Worm (Caenorhabditis elegans) whole organism, L4 larva: Measurements from ENCODE around the gene nas-20.
"Not testable (repeated sequence)": the region's sequence is repeated elsewhere in the genome, so short reads cannot be mapped to it uniquely, and the experiment has no call there.

Source experiments
- F49E8.2 ChIP-seq: sonication (generic microtip); optimal IDR thresholded peaks from 2 replicates; lab custom pipeline; 2016; ENCODE audit warnings: missing compliant biosample characterization, mild to moderate bottlenecking, missing genetic modification characterization, borderline replicate concordance
- T26A8.4 ChIP-seq: fragments of 200-800 bp; sonication (Bioruptor generic); IDR thresholded peaks from 2 replicates; pipeline ENCODE4 v1.3.6; 2022; ENCODE audit warnings: missing genetic modification characterization, missing compliant biosample characterization
- Y48G9A.11 ChIP-seq: fragments of 200-800 bp; sonication (Bioruptor generic); IDR thresholded peaks from 2 replicates; pipeline ENCODE4 v1.3.6; 2022; ENCODE audit warnings: missing genetic modification reagents, missing genetic modification characterization, missing compliant biosample characterization
- Y75B8A.6 ChIP-seq: fragments of 200-800 bp; sonication (Bioruptor generic); IDR thresholded peaks from 2 replicates; pipeline ENCODE4 v1.3.6; 2022; ENCODE audit warnings: missing genetic modification reagents, missing genetic modification characterization, missing compliant biosample characterization
- aha-1 ChIP-seq: fragments of 150-350 bp; peaks from one replicate; lab custom pipeline; 2014; ENCODE audit warnings: missing biosample characterization, missing genetic modification characterization
- ceh-20 ChIP-seq: fragments of 200-800 bp; sonication (Bioruptor generic); IDR thresholded peaks from 2 replicates; pipeline ENCODE4 v1.3.6; 2022; ENCODE audit warnings: missing genetic modification reagents, missing genetic modification characterization, missing compliant biosample characterization
- ceh-62 ChIP-seq: sonication (generic microtip); optimal IDR thresholded peaks from 2 replicates; lab custom pipeline; 2017; ENCODE audit warnings: missing biosample characterization, missing genetic modification characterization
- cey-2 ChIP-seq: sonication (generic microtip); optimal IDR thresholded peaks from 3 replicates; lab custom pipeline; 2017; ENCODE audit warnings: missing genetic modification characterization, mild to moderate bottlenecking, missing compliant biosample characterization, antibody characterized with exemption, borderline replicate concordance; ENCODE audit not compliant: insufficient read depth
- ctbp-1 ChIP-seq: fragments of 200-800 bp; sonication (Bioruptor generic); IDR thresholded peaks from 2 replicates; pipeline ENCODE4 v1.3.6; 2022; ENCODE audit warnings: missing genetic modification reagents, missing genetic modification characterization, missing compliant biosample characterization
- dmd-6 ChIP-seq: fragments of 200-800 bp; sonication (Bioruptor generic); IDR thresholded peaks from 2 replicates; pipeline ENCODE4 v1.3.6; 2022; ENCODE audit warnings: missing genetic modification reagents, missing genetic modification characterization, missing compliant biosample characterization
- dpl-1 ChIP-seq: fragments of 150-350 bp; optimal IDR thresholded peaks from 2 replicates; lab custom pipeline; 2014; ENCODE audit warnings: missing biosample characterization, missing genetic modification reagents, missing genetic modification characterization
- duxl-1 ChIP-seq: sonication (generic microtip); optimal IDR thresholded peaks from 2 replicates; lab custom pipeline; 2016; ENCODE audit warnings: mild to moderate bottlenecking, missing genetic modification characterization, moderate library complexity, missing compliant biosample characterization; ENCODE audit not compliant: poor library complexity
- fkh-10 ChIP-seq: fragments of 150-350 bp; optimal IDR thresholded peaks from 2 replicates; lab custom pipeline; 2014; ENCODE audit warnings: missing biosample characterization, missing genetic modification reagents, missing genetic modification characterization
- jun-1 ChIP-seq: fragments of 150-350 bp; optimal IDR thresholded peaks from 2 replicates; lab custom pipeline; 2014; ENCODE audit warnings: missing biosample characterization, missing genetic modification reagents, missing genetic modification characterization
- lin-1 ChIP-seq: fragments of 200-800 bp; sonication (Bioruptor generic); IDR thresholded peaks from 2 replicates; pipeline ENCODE4 v1.3.6; 2022; ENCODE audit warnings: missing genetic modification reagents, missing genetic modification characterization, missing compliant biosample characterization
- lin-29 ChIP-seq: fragments of 200-800 bp; sonication (Bioruptor generic); IDR thresholded peaks from 2 replicates; pipeline ENCODE4 v1.3.6; 2022; ENCODE audit warnings: missing genetic modification reagents, missing genetic modification characterization, missing compliant biosample characterization
- mdl-1 ChIP-seq, 2 experiments: fragments of 150-350 bp in 1 of 2; sonication (generic microtip) in 1 of 2; optimal IDR thresholded peaks; 2 replicates each; lab custom pipeline; 2014 to 2017; ENCODE audit warnings: missing biosample characterization in 2 of 2, missing genetic modification characterization in 2 of 2
- nhr-28 ChIP-seq: fragments of 150-350 bp; optimal IDR thresholded peaks from 2 replicates; lab custom pipeline; 2014; ENCODE audit warnings: missing biosample characterization, missing genetic modification characterization
- nhr-42 ChIP-seq: fragments of 200-800 bp; sonication (Bioruptor generic); IDR thresholded peaks from 2 replicates; pipeline ENCODE4 v1.3.6; 2022; ENCODE audit warnings: missing genetic modification characterization, missing compliant biosample characterization
- sdz-12 ChIP-seq: fragments of 200-800 bp; sonication (Bioruptor generic); optimal IDR thresholded peaks from 2 replicates; lab custom pipeline; 2018; ENCODE audit warnings: mild to moderate bottlenecking, missing genetic modification characterization, missing compliant biosample characterization
- set-16 ChIP-seq: fragments of 200-800 bp; sonication (Bioruptor generic); IDR thresholded peaks from 2 replicates; pipeline ENCODE4 v1.3.6; 2022; ENCODE audit warnings: missing genetic modification reagents, missing genetic modification characterization, missing compliant biosample characterization
- snpc-4 ChIP-seq: fragments of 150-350 bp; optimal IDR thresholded peaks from 2 replicates; lab custom pipeline; 2014; ENCODE audit warnings: missing biosample characterization, missing genetic modification characterization
- spr-3 ChIP-seq: fragments of 200-800 bp; sonication (Bioruptor generic); optimal IDR thresholded peaks from 2 replicates; lab custom pipeline; 2018; ENCODE audit warnings: mild to moderate bottlenecking, missing genetic modification characterization, missing compliant biosample characterization
- tag-97 ChIP-seq: fragments of 200-800 bp; sonication (Bioruptor generic); IDR thresholded peaks from 2 replicates; pipeline ENCODE4 v1.3.6; 2022; ENCODE audit warnings: missing genetic modification characterization, missing compliant biosample characterization
- tra-1 ChIP-seq: fragments of 200-800 bp; sonication (Bioruptor generic); IDR thresholded peaks from 2 replicates; pipeline ENCODE4 v1.3.6; 2022; ENCODE audit warnings: missing genetic modification reagents, missing genetic modification characterization, missing compliant biosample characterization
- unc-130 ChIP-seq: sonication (generic microtip); optimal IDR thresholded peaks from 2 replicates; lab custom pipeline; 2016; ENCODE audit warnings: missing genetic modification reagents, missing genetic modification characterization, missing compliant biosample characterization
- unc-62 ChIP-seq, 3 experiments: fragments of 150-350 bp in 1 of 3; sonication (generic microtip); optimal IDR thresholded peaks in 2 of 3; peaks in 1 of 3; 1 replicate in 1 of 3; 2 replicates in 2 of 3; lab custom pipeline; 2014 to 2017; ENCODE audit warnings: missing biosample characterization in 3 of 3, missing genetic modification characterization in 3 of 3, missing genetic modification reagents in 3 of 3, missing genotype in 1 of 3
- vab-7 ChIP-seq: fragments of 200-800 bp; sonication (Bioruptor generic); IDR thresholded peaks from 2 replicates; pipeline ENCODE4 v1.3.6; 2022; ENCODE audit warnings: missing genetic modification reagents, missing genetic modification characterization, missing compliant biosample characterization
- zip-11 ChIP-seq: fragments of 200-800 bp; sonication (Bioruptor generic); IDR thresholded peaks from 2 replicates; pipeline ENCODE4 v1.3.6; 2022; ENCODE audit warnings: missing genetic modification characterization, missing compliant biosample characterization

The nas-20 gene

ce11 chrV:11486680-11487079, 14.6 kb upstream of the nas-20 start, which contains the start of gene T11F9.10:
TSS of gene T11F9.10 (plus strand) at chrV:11486980.
- TF ChIP-seq ctbp-1 (no peak), snpc-4 (tag; lab: Kevin White, UChicago) (no peak), vab-7 (GFP tag; lab: Robert Waterston, UW) (no peak), jun-1 (tag; lab: Kevin White, UChicago) (no peak), dpl-1 (no peak), ceh-20 (GFP tag; lab: Robert Waterston, UW) (no peak)

DNA sequence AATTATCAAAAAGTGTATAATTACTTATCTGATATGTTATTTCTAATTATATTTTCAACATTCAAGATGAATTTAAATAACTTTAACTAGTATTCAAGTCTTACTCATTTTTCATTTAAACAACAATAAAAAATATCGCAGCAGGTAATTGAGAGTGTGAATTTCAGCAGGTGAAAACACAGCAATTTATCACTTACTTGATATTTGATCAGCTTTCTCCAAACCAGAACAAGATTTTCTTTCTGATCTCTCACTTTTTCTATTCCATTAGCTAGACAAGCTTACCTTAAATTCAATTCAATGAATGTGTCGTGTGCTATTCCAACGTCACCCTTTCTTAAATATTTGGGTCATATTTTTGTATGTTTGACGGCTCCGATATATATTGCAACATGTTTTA, 13.4 kb upstream of the nas-20 start, which contains the start of gene srh-1:
Gene srh-1, plus strand, starts transcription at position 301 of the 400 bp plus-strand sequence.
- TF ChIP-seq lin-1 (GFP tag; lab: Robert Waterston, UW) (no peak), tag-97 (GFP tag; lab: Robert Waterston, UW) (no peak), duxl-1 (tag; lab: Kevin White, UChicago) (no peak)
- TF ChIP-seq, all 104 proteins: peak for 0

ce11 chrV:11484404-11484803, 12.3 kb upstream of the nas-20 start:
- peak; percentile 87 for TF ChIP-seq set-16 (GFP tag; lab: Robert Waterston, UW)
- TF ChIP-seq Y48G9A.11 (GFP tag; lab: Robert Waterston, UW), result no peak

ce11 chrV:11483580-11484092, 11.5 kb upstream of the nas-20 start, which contains the start of gene col-157:
TSS of gene col-157 (plus strand) at chrV:11484042.
- TF ChIP-seq zip-11; nhr-42 (GFP tag; lab: Robert Waterston, UW); F49E8.2 (tag; lab: Kevin White, UChicago): not testable (repeated sequence)

DNA sequence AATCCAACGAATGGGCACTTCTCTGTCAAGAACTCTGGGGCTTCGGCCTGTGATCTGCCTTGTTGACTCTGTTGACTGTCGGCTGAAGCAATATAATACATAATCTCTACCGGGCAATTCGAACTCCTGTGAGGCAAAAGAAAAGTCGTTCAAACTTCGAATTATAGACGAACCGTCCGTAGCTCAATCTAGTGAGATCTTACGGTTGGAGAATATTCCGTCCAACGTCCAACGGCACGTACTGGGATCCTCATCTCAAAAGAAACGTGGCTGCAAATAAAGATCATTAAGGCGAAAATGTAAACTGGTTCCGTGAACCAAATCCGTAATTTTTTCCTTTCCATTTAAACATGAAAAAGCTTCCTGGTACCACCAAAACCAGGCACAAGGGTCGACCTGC, 8.6 kb upstream of the nas-20 start, which contains the start of gene T11F9.14:
Gene T11F9.14, minus strand, starts transcription at position 101 of the 400 bp plus-strand sequence.
- TF ChIP-seq cey-2 (tag; lab: Kevin White, UChicago); ceh-62 (tag; lab: Kevin White, UChicago); T26A8.4 (GFP tag; lab: Robert Waterston, UW): not testable (repeated sequence)

ce11 chrV:11479406-11479805, 7.3 kb upstream of the nas-20 start, which contains the start of gene T11F9.22:
TSS of gene T11F9.22 (plus strand) at chrV:11479706.
- TF ChIP-seq nhr-28, result no peak
- TF ChIP-seq aha-1 (tag; lab: Kevin White, UChicago), result no peak
- no peak for TF ChIP-seq mdl-1 (tag; optimal IDR thresholded peaks at IDR 0.05; lab: Kevin White, UChicago)
- no peak for TF ChIP-seq Y75B8A.6 (GFP tag; lab: Robert Waterston, UW)
- no peak for TF ChIP-seq dmd-6 (GFP tag; lab: Robert Waterston, UW)
- TF ChIP-seq fkh-10 (GFP tag; lab: Kevin White, UChicago), result no peak
- no peak for TF ChIP-seq spr-3 (GFP tag; lab: Kevin White, UChicago)
- TF ChIP-seq tra-1, result no peak
- no peak for TF ChIP-seq lin-29
- TF ChIP-seq sdz-12 (GFP tag; lab: Kevin White, UChicago), result no peak
- no peak for TF ChIP-seq tag-97 (GFP tag; lab: Robert Waterston, UW)

- peak; percentile 53 for TF ChIP-seq unc-130
- TF ChIP-seq unc-62 (GFP tag; optimal IDR thresholded peaks at IDR 0.05 in 1 of 2; lab: Kevin White, UChicago), result peak in 1 of 2 experiments; percentile 41
- not testable (repeated sequence) for TF ChIP-seq unc-62 (tag; optimal IDR thresholded peaks at IDR 0.05; lab: Kevin White, UChicago)
- TF ChIP-seq, all 104 proteins: peak for 2; not testable (repeated sequence) for 102
Measured at ce11 chrV:11478028-11478427, 5.9 kb upstream of the nas-20 start.
